Fruit fly (Drosophila melanogaster): ENCODE data around the gene yellow-c.

yellow-c gene

dm6 chr2L:15056359-15057220 is 21.4 kb downstream of the yellow-c start (continued):
- TF ChIP-seq CG16813 (GFP tag; IDR thresholded peaks at IDR 0.05; ENCODE audit: partially characterized antibody): no peak
- TF ChIP-seq CG4854 (GFP tag; optimal IDR thresholded peaks at IDR 0.05): no peak
- peak; percentile 89 for TF ChIP-seq CG10979 (tag; optimal IDR thresholded peaks at IDR 0.05)
- peak; percentile 76 for TF ChIP-seq CG17328 (GFP tag; IDR thresholded peaks at IDR 0.05)
- peak; percentile 67; the same call in 1 of the 2 replicates for TF ChIP-seq Ada2b (GFP tag; IDR thresholded peaks at IDR 0.05)
- TF ChIP-seq sisA (GFP tag; IDR thresholded peaks at IDR 0.05): peak; percentile 77
- no peak for TF ChIP-seq gro (GFP tag; optimal IDR thresholded peaks at IDR 0.05)
- peak; percentile 75 for TF ChIP-seq row (GFP tag; IDR thresholded peaks at IDR 0.05)
- TF ChIP-seq Dad (GFP tag; optimal IDR thresholded peaks at IDR 0.05): no peak
- TF ChIP-seq CG6175 (GFP tag; IDR thresholded peaks at IDR 0.05): 0 out of 3 replicates have a peak, but pooled peaks have one; percentile 21
- TF ChIP-seq CG18262 (tag; optimal IDR thresholded peaks at IDR 0.05): peak; percentile 92
- TF ChIP-seq dm (GFP tag; optimal IDR thresholded peaks at IDR 0.05): no peak
- TF ChIP-seq CG2889 (GFP tag; IDR thresholded peaks at IDR 0.05): peak; percentile 51; the same call in 1 of the 3 replicates
- TF ChIP-seq Hand (GFP tag; optimal IDR thresholded peaks at IDR 0.05): peak; percentile 7
- peak; percentile 31 for TF ChIP-seq CG2120 (GFP tag; optimal IDR thresholded peaks at IDR 0.05)
- peak; percentile 86 for TF ChIP-seq Xrp1 (GFP tag; IDR thresholded peaks at IDR 0.05)
- TF ChIP-seq CG15514 (GFP tag; optimal IDR thresholded peaks at IDR 0.05): peak; percentile 34
- TF ChIP-seq Pdp1 (GFP tag; optimal IDR thresholded peaks at IDR 0.05): peak; percentile 26 to 48
- TF ChIP-seq CG2202 (tag; optimal IDR thresholded peaks at IDR 0.05): peak; percentile 43
- no peak for TF ChIP-seq Dref (GFP tag; IDR thresholded peaks at IDR 0.05)
- peak; percentile 13 for TF ChIP-seq CG4617 (GFP tag; optimal IDR thresholded peaks at IDR 0.05; ENCODE audit: borderline replicate concordance)
- TF ChIP-seq CG16863 (GFP tag; optimal IDR thresholded peaks at IDR 0.05): peak; percentile 19
- no peak for TF ChIP-seq CG7928 (GFP tag; optimal IDR thresholded peaks at IDR 0.05)
- no peak for TF ChIP-seq CG4282 (GFP tag; optimal IDR thresholded peaks at IDR 0.05)
- TF ChIP-seq amos (GFP tag; IDR thresholded peaks at IDR 0.05; ENCODE audit: partially characterized antibody): no peak
- TF ChIP-seq CG7745 (tag; optimal IDR thresholded peaks at IDR 0.05): no peak
- no peak for TF ChIP-seq pan (optimal IDR thresholded peaks at IDR 0.05)
- TF ChIP-seq pan (GFP tag; optimal IDR thresholded peaks at IDR 0.05 in 1 of 2, IDR thresholded peaks at IDR 0.05 in 1 of 2): peak in 1 of 2 experiments; percentile 78
- peak; percentile 27 for TF ChIP-seq MTF-1 (GFP tag; optimal IDR thresholded peaks at IDR 0.05; ENCODE audit: borderline replicate concordance)
- TF ChIP-seq CG1603 (tag; optimal IDR thresholded peaks at IDR 0.05): no peak
- no peak for TF ChIP-seq Lpt (GFP tag; optimal IDR thresholded peaks at IDR 0.05)
- peak; percentile 44 for TF ChIP-seq CG7271 (tag; optimal IDR thresholded peaks at IDR 0.05)
- no peak for TF ChIP-seq hth (optimal IDR thresholded peaks at IDR 0.05)
- TF ChIP-seq lola (GFP tag; optimal IDR thresholded peaks at IDR 0.05): peak in 1 of 3 experiments; percentile 88
- TF ChIP-seq Fer2 (tag; optimal IDR thresholded peaks at IDR 0.05): peak; percentile 14
- no peak for TF ChIP-seq Doc2 (GFP tag; IDR thresholded peaks at IDR 0.05)
- TF ChIP-seq gfzf (GFP tag; optimal IDR thresholded peaks at IDR 0.05): no peak
- TF ChIP-seq grn (GFP tag; optimal IDR thresholded peaks at IDR 0.05): peak; percentile 6
- peak; percentile 7 for TF ChIP-seq Mes4 (GFP tag; optimal IDR thresholded peaks at IDR 0.05)
- TF ChIP-seq CG12104 (GFP tag; optimal IDR thresholded peaks at IDR 0.05): peak; percentile 75
- TF ChIP-seq Nf-YB (GFP tag; optimal IDR thresholded peaks at IDR 0.05): peak; percentile 71
- TF ChIP-seq CG9727 (GFP tag; optimal IDR thresholded peaks at IDR 0.05): peak; percentile 95
- TF ChIP-seq CG18619 (GFP tag; optimal IDR thresholded peaks at IDR 0.05): peak; percentile 51
- TF ChIP-seq inv (GFP tag; IDR thresholded peaks at IDR 0.05; ENCODE audit: partially characterized antibody): no peak
- TF ChIP-seq CG11695 (GFP tag; IDR thresholded peaks at IDR 0.05): peak; percentile 84
- peak; percentile 64 for TF ChIP-seq CG3407 (GFP tag; optimal IDR thresholded peaks at IDR 0.05)
- peak; percentile 80 for TF ChIP-seq zfh1 (GFP tag; IDR thresholded peaks at IDR 0.05)
- peak; percentile 68 for TF ChIP-seq CG17385 (GFP tag; optimal IDR thresholded peaks at IDR 0.05)

Data from whole organism, embryonic.